Worm (Caenorhabditis elegans) whole organism, L4 larva: Measurements from ENCODE around the gene C07E3.10.

Experiments
- F26F4.8 ChIP-seq: fragments of 200-800 bp; sonication (Bioruptor generic); conservative IDR thresholded peaks from 2 replicates; pipeline ENCODE4 v1.3.6; 2022; ENCODE audit warnings: missing genetic modification characterization, missing compliant biosample characterization
- F37D6.2 ChIP-seq: sonication (generic microtip); optimal IDR thresholded peaks from 2 replicates; lab custom pipeline; 2016; ENCODE audit warnings: mild to moderate bottlenecking, missing genetic modification characterization, missing compliant biosample characterization
- R02D3.7 ChIP-seq: fragments of 150-350 bp; sonication (generic microtip); optimal IDR thresholded peaks from 3 replicates; lab custom pipeline; 2014; ENCODE audit warnings: missing biosample characterization, missing genetic modification characterization
- T20F7.1 ChIP-seq: fragments of 200-800 bp; sonication (Bioruptor generic); optimal IDR thresholded peaks from 2 replicates; lab custom pipeline; 2018; ENCODE audit warnings: mild to moderate bottlenecking, missing genetic modification characterization, missing compliant biosample characterization
- Y5F2A.4 ChIP-seq: fragments of 200-800 bp; sonication (Bioruptor generic); optimal IDR thresholded peaks from 2 replicates; lab custom pipeline; 2018; ENCODE audit warnings: mild to moderate bottlenecking, missing genetic modification characterization, missing compliant biosample characterization
- aha-1 ChIP-seq: fragments of 150-350 bp; peaks from one replicate; lab custom pipeline; 2014; ENCODE audit warnings: missing biosample characterization, missing genetic modification characterization
- attf-4 ChIP-seq: sonication (generic microtip); optimal IDR thresholded peaks from 3 replicates; lab custom pipeline; 2017; ENCODE audit warnings: missing biosample characterization, missing genetic modification characterization
- cey-2 ChIP-seq: sonication (generic microtip); optimal IDR thresholded peaks from 3 replicates; lab custom pipeline; 2017; ENCODE audit warnings: missing genetic modification characterization, mild to moderate bottlenecking, missing compliant biosample characterization, antibody characterized with exemption, borderline replicate concordance; ENCODE audit not compliant: insufficient read depth
- daf-12 ChIP-seq: fragments of 150-350 bp; optimal IDR thresholded peaks from 2 replicates; lab custom pipeline; 2014; ENCODE audit warnings: missing biosample characterization, missing genetic modification reagents, missing genetic modification characterization
- daf-16 ChIP-seq, 3 experiments: sonication (generic microtip); optimal IDR thresholded peaks; 2 replicates each; lab custom pipeline; 2016 to 2017; ENCODE audit warnings: missing genetic modification characterization in 3 of 3, missing genetic modification reagents in 3 of 3, mild to moderate bottlenecking in 2 of 3, missing compliant biosample characterization in 2 of 3, missing biosample characterization in 1 of 3, moderate library complexity in 1 of 3
- daf-19 ChIP-seq: fragments of 200-800 bp; sonication (Bioruptor generic); conservative IDR thresholded peaks from 2 replicates; pipeline ENCODE4 v1.3.6; 2022; ENCODE audit warnings: missing genetic modification characterization, missing compliant biosample characterization
- dmd-8 ChIP-seq: fragments of 200-800 bp; sonication (Bioruptor generic); IDR thresholded peaks from 2 replicates; pipeline ENCODE4 v1.3.6; 2022; ENCODE audit warnings: missing genetic modification characterization, missing compliant biosample characterization
- dmd-9 ChIP-seq: fragments of 200-800 bp; sonication (Bioruptor generic); IDR thresholded peaks from 2 replicates; pipeline ENCODE4 v1.3.6; 2022; ENCODE audit warnings: missing genetic modification reagents, missing genetic modification characterization, missing compliant biosample characterization
- duxl-1 ChIP-seq: sonication (generic microtip); optimal IDR thresholded peaks from 2 replicates; lab custom pipeline; 2016; ENCODE audit warnings: mild to moderate bottlenecking, missing genetic modification characterization, moderate library complexity, missing compliant biosample characterization; ENCODE audit not compliant: poor library complexity
- egl-27 ChIP-seq: sonication (generic microtip); optimal IDR thresholded peaks from 3 replicates; lab custom pipeline; 2017; ENCODE audit warnings: missing biosample characterization, missing genetic modification reagents, missing genetic modification characterization
- egl-43 ChIP-seq: fragments of 200-800 bp; sonication (Bioruptor generic); IDR thresholded peaks from 2 replicates; pipeline ENCODE4 v1.3.6; 2022; ENCODE audit warnings: missing genetic modification reagents, missing genetic modification characterization, missing compliant biosample characterization
- fos-1 ChIP-seq: fragments of 150-350 bp; optimal IDR thresholded peaks from 2 replicates; lab custom pipeline; 2014; ENCODE audit warnings: missing biosample characterization, missing genetic modification characterization
- hif-1 ChIP-seq, 2 experiments: sonication (generic microtip); optimal IDR thresholded peaks; 2 replicates each; lab custom pipeline; 2016 to 2017; ENCODE audit warnings: missing compliant biosample characterization in 2 of 2, missing genetic modification characterization in 2 of 2, missing genetic modification reagents in 2 of 2, missing genotype in 2 of 2, mild to moderate bottlenecking in 1 of 2
- madf-9 ChIP-seq: fragments of 200-800 bp; sonication (Bioruptor generic); conservative IDR thresholded peaks from 2 replicates; pipeline ENCODE4 v1.3.6; 2022; ENCODE audit warnings: missing genetic modification reagents, missing genetic modification characterization, missing compliant biosample characterization
- nhr-10 ChIP-seq: fragments of 150-350 bp; optimal IDR thresholded peaks from 2 replicates; lab custom pipeline; 2014; ENCODE audit warnings: missing biosample characterization, missing genetic modification characterization
- nhr-42 ChIP-seq: fragments of 200-800 bp; sonication (Bioruptor generic); IDR thresholded peaks from 2 replicates; pipeline ENCODE4 v1.3.6; 2022; ENCODE audit warnings: missing genetic modification characterization, missing compliant biosample characterization
- nhr-6 ChIP-seq: fragments of 150-350 bp; optimal IDR thresholded peaks from 2 replicates; lab custom pipeline; 2014; ENCODE audit warnings: missing biosample characterization, missing genetic modification characterization
- nhr-77 ChIP-seq: fragments of 150-350 bp; optimal IDR thresholded peaks from 2 replicates; lab custom pipeline; 2014; ENCODE audit warnings: missing biosample characterization, missing genetic modification characterization
- pha-4 ChIP-seq, 2 experiments: fragments of 150-350 bp in 1 of 2; fragments of 200-800 bp in 1 of 2; sonication (Bioruptor generic) in 1 of 2; IDR thresholded peaks in 1 of 2; optimal IDR thresholded peaks in 1 of 2; 2 replicates each; pipeline versions ENCODE4 v1.3.6 to Lab custom; 2014 to 2022; ENCODE audit warnings: missing genetic modification characterization in 2 of 2, missing genetic modification reagents in 2 of 2, missing biosample characterization in 1 of 2, missing compliant biosample characterization in 1 of 2
- set-16 ChIP-seq: fragments of 200-800 bp; sonication (Bioruptor generic); IDR thresholded peaks from 2 replicates; pipeline ENCODE4 v1.3.6; 2022; ENCODE audit warnings: missing genetic modification reagents, missing genetic modification characterization, missing compliant biosample characterization
- spr-3 ChIP-seq: fragments of 200-800 bp; sonication (Bioruptor generic); optimal IDR thresholded peaks from 2 replicates; lab custom pipeline; 2018; ENCODE audit warnings: mild to moderate bottlenecking, missing genetic modification characterization, missing compliant biosample characterization
- tra-1 ChIP-seq: fragments of 200-800 bp; sonication (Bioruptor generic); IDR thresholded peaks from 2 replicates; pipeline ENCODE4 v1.3.6; 2022; ENCODE audit warnings: missing genetic modification reagents, missing genetic modification characterization, missing compliant biosample characterization
- unc-62 ChIP-seq, 3 experiments: fragments of 150-350 bp in 1 of 3; sonication (generic microtip); optimal IDR thresholded peaks in 2 of 3; peaks in 1 of 3; 1 replicate in 1 of 3; 2 replicates in 2 of 3; lab custom pipeline; 2014 to 2017; ENCODE audit warnings: missing biosample characterization in 3 of 3, missing genetic modification characterization in 3 of 3, missing genetic modification reagents in 3 of 3, missing genotype in 1 of 3

Gene C07E3.10

DNA sequence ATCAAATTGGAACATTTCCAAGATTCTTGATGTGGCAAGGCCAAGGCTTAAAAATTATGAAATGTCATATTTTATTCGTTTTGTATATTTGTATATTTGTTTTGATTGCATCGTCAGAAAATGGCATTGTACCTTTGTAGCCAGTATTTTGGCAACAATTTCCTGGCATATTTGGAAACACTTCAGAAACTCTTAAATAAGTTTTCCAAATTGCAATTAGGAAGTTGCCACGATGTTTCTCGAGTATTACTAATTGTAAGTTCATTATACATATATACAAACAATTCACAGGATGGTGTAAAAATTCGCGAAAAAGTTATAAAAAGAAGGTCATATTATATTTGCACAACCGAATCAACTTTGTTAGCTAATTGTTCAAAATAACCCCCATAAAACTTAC is 30.9 kb upstream of the C07E3.10 start, which contains the start of gene idpp-8 (continued):
- TF ChIP-seq daf-16 (GFP tag; optimal IDR thresholded peaks at IDR 0.05; lab: Kevin White, UChicago) (no peak), daf-16 (tag; optimal IDR thresholded peaks at IDR 0.05; lab: Kevin White, UChicago) (no peak)

ce11 chrII:10316119-10316518 is 30.1 kb upstream of the C07E3.10 start, which contains the start of gene gcy-5:
TSS of gene gcy-5 (minus strand) at chrII:10316219.
- TF ChIP-seq daf-12 (tag; lab: Kevin White, UChicago) (no peak), aha-1 (tag; lab: Kevin White, UChicago) (no peak), tra-1 (GFP tag; lab: Robert Waterston, UW) (no peak), egl-27 (tag; lab: Kevin White, UChicago) (no peak), duxl-1 (tag; lab: Kevin White, UChicago) (no peak), fos-1 (tag; lab: Kevin White, UChicago) (no peak), Y5F2A.4 (GFP tag; lab: Kevin White, UChicago) (no peak), nhr-77 (tag; lab: Kevin White, UChicago) (no peak), hif-1 (tag; optimal IDR thresholded peaks at IDR 0.05; lab: Kevin White, UChicago) (no peak), cey-2 (tag; lab: Kevin White, UChicago) (no peak), attf-4 (tag; lab: Kevin White, UChicago) (no peak), spr-3 (GFP tag; lab: Kevin White, UChicago) (no peak), pha-4 (GFP tag; IDR thresholded peaks at IDR 0.05; lab: Robert Waterston, UW) (no peak), pha-4 (tag; optimal IDR thresholded peaks at IDR 0.05; lab: Kevin White, UChicago) (no peak)

DNA sequence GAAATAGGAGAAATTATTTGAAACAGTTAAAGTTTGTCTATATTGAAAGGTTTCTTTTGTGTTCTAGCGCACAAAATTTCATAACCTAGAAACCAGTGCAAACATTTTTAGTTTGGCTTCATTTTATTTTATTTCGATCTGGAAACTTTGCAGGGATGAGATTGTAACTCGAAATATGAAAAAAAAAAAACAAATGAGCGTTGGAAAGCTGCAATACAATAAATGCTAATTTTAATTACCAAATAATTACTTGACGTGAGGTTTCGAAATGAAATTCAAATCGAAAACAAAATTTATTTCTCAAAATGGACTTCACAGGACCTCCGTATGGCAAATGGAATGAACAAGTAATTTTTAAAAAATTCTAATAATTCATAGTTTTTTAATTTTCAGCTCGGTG is 29.2 kb upstream of the C07E3.10 start, which contains the start of gene M02G9.4:
M02G9.4 (plus strand) TSS at position 301 of the 400 bp plus-strand sequence.
- no peak for TF ChIP-seq nhr-42 (GFP tag; lab: Robert Waterston, UW)
- TF ChIP-seq R02D3.7 (tag; lab: Kevin White, UChicago) = no peak
- TF ChIP-seq nhr-10 = no peak
- TF ChIP-seq T20F7.1 (GFP tag; lab: Kevin White, UChicago) = no peak
- no peak for TF ChIP-seq attf-4 (tag; lab: Kevin White, UChicago)
- no peak for TF ChIP-seq daf-19
- no peak for TF ChIP-seq F37D6.2

DNA sequence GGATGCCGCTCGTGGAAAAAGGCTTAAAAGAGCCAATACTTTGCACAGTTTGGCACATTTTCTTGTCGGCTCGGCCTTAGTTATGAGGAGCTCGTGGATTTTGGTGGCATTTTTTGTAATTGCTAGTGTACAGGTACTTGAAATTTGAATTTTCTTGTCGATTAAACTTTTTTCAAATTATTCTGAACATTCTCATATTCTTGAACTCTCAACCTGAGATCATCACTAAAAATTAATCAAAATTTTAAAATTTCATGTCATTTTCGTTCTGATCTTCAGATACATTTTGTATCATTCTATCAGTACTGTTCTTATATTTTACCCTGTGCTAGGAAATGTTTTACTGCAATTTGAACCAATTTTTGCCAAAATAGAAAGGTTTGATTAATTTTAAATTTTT is 24.8 kb upstream of the C07E3.10 start, which contains the start of gene idpp-4:
idpp-4 (plus strand) TSS at position 51 of the 400 bp plus-strand sequence.
- TF ChIP-seq unc-62 (GFP tag; optimal IDR thresholded peaks at IDR 0.05 in 1 of 2; lab: Kevin White, UChicago) (peak in 1 of 2 experiments; percentile 93), unc-62 (tag; optimal IDR thresholded peaks at IDR 0.05; lab: Kevin White, UChicago) (no peak), nhr-10 (no peak), dmd-9 (no peak)

DNA sequence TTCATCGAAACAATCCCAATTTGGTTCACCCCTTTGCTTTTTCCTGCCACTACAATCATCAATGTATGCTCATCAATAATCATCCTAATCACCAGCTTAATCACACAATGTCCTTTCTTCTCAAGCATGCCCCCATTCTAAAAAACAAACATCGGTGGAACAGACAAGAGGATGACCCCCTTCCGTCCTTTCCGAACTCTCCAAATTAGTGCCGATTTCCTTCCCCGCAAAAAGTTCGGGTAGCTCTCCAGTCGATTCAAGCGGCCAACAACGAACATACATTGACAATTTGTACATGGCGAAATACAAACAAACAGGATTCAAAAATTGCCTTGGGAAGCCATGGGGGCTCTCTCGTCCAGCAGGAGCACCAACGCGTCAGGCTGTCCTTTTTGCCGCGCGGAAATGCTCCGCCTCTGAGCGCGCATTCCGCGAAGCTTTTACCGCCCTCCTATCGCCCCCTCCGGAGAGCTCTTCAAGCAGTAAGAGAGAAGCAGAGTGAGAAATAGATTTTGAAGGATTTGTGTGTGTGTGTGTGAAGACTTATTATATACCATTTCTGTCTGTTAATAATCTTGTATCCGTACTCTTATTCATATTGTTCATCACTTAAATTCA is 20.5 kb upstream of the C07E3.10 start, which contains the start of gene appg-1:
appg-1 (plus strand) TSS at position 427 of the 618 bp plus-strand sequence.
- TF ChIP-seq set-16 (GFP tag; lab: Robert Waterston, UW) (peak; percentile 86), nhr-6 (tag; lab: Kevin White, UChicago) (no peak), duxl-1 (tag; lab: Kevin White, UChicago) (no peak), aha-1 (tag; lab: Kevin White, UChicago) (peak; percentile 91), dmd-8 (0 out of 2 replicates have a peak, but pooled peaks have one; percentile 34), F26F4.8 (GFP tag; lab: Robert Waterston, UW) (0 out of 2 replicates have a peak, but pooled peaks have one; percentile 5), spr-3 (GFP tag; lab: Kevin White, UChicago) (peak; percentile 3), madf-9 (GFP tag; lab: Robert Waterston, UW) (0 out of 2 replicates have a peak, but pooled peaks have one; percentile 6)

- no peak for TF ChIP-seq egl-43 (GFP tag; lab: Robert Waterston, UW)
- TF ChIP-seq aha-1 (tag; lab: Kevin White, UChicago) = peak; percentile 92
These were observed 16.4 kb upstream of the C07E3.10 start for ce11 chrII:10329754-10330153.
